Worm (Caenorhabditis elegans): ENCODE measurements around the gene ftn-1.

DNA sequence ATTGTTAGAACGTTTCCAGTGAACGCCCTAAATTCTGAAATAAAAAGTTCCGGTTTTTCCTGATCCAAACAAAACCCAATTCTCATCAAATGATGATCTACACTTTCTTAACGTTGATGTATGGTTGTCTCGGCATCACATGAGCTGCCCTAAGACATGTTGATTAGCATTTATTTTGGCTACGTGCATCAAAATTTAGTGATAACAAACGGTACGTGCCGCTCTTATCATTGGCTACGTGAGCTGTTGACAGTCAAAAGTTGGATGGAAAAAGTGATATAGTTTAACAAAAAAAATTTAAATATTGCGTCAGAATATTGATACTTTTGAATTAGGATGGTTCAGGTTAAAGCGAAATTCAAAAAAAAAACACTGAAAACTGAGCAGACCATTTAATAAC, 638 bp upstream of the ftn-1 start:
- TF ChIP-seq ztf-11 (tag; optimal IDR thresholded peaks at IDR 0.05) (no peak), unc-62 (GFP tag; optimal IDR thresholded peaks at IDR 0.05) (no peak), nhr-12 (tag; optimal IDR thresholded peaks at IDR 0.05) (no peak), lin-13 (tag; optimal IDR thresholded peaks at IDR 0.05) (no peak), mab-5 (tag; optimal IDR thresholded peaks at IDR 0.05) (no peak), lsy-2 (tag; optimal IDR thresholded peaks at IDR 0.05) (no peak), sptf-1 (tag; optimal IDR thresholded peaks at IDR 0.05) (no peak), nhr-237 (tag; optimal IDR thresholded peaks at IDR 0.05) (no peak), pha-4 (tag; optimal IDR thresholded peaks at IDR 0.05) (no peak), lin-32 (GFP tag; optimal IDR thresholded peaks at IDR 0.05) (no peak), sem-2 (GFP tag; optimal IDR thresholded peaks at IDR 0.05) (no peak), mep-1 (tag; optimal IDR thresholded peaks at IDR 0.05) (no peak), snpc-4 (tag; optimal IDR thresholded peaks at IDR 0.05) (no peak), ceh-43 (GFP tag; optimal IDR thresholded peaks at IDR 0.05) (no peak)
